Fruit fly (Drosophila melanogaster) whole organism, embryonic: ENCODE data around the gene PK2-R2.

Experiments
- Antp ChIP-seq: fragments of 200-800 bp; sonication (Bioruptor generic); optimal IDR thresholded peaks from 3 replicates; lab custom pipeline; 2016; ENCODE audit warnings: missing biosample characterization, missing genetic modification characterization
- CG10274 ChIP-seq: fragments of 200-800 bp; sonication (Bioruptor generic); optimal IDR thresholded peaks from 3 replicates; lab custom pipeline; 2017; ENCODE audit warnings: missing biosample characterization, mild to moderate bottlenecking, missing genetic modification characterization
- CG11398 ChIP-seq: fragments of 200-800 bp; sonication (Bioruptor generic); optimal IDR thresholded peaks from 2 replicates; lab custom pipeline; 2016; ENCODE audit warnings: missing biosample characterization, missing genetic modification characterization
- CG11456 ChIP-seq: fragments of 200-800 bp; sonication (Bioruptor generic); IDR thresholded peaks from 3 replicates; pipeline ENCODE4 v1.3.6; 2022; ENCODE audit warnings: missing biosample characterization, missing genetic modification characterization
- CG11696 ChIP-seq: fragments of 200-800 bp; sonication (Bioruptor generic); IDR thresholded peaks from 2 replicates; pipeline ENCODE4 v1.3.6; 2022; ENCODE audit warnings: missing biosample characterization, missing genetic modification characterization
- CG13894 ChIP-seq: fragments of 200-800 bp; sonication (Bioruptor generic); optimal IDR thresholded peaks from 3 replicates; lab custom pipeline; 2018; ENCODE audit warnings: missing biosample characterization, mild to moderate bottlenecking, missing genetic modification characterization, moderate library complexity
- CG15269 ChIP-seq: fragments of 200-800 bp; sonication (Bioruptor generic); optimal IDR thresholded peaks from 2 replicates; lab custom pipeline; 2018; ENCODE audit warnings: missing biosample characterization, mild to moderate bottlenecking, missing genetic modification characterization, moderate library complexity
- CG1602 ChIP-seq: fragments of 200-800 bp; sonication (Bioruptor generic); optimal IDR thresholded peaks from 3 replicates; lab custom pipeline; 2016; ENCODE audit warnings: missing biosample characterization, missing genetic modification characterization
- CG16779 ChIP-seq: fragments of 200-800 bp; sonication (Bioruptor generic); IDR thresholded peaks from 2 replicates; pipeline ENCODE4 v1.3.6; 2022; ENCODE audit warnings: missing biosample characterization, missing genetic modification characterization
- CG17612 ChIP-seq: fragments of 200-800 bp; sonication (Bioruptor generic); IDR thresholded peaks from 2 replicates; pipeline ENCODE4 v1.3.6; 2022; ENCODE audit warnings: missing biosample characterization, missing genetic modification characterization
- CG31224 ChIP-seq: fragments of 200-800 bp; sonication (Bioruptor generic); IDR thresholded peaks from 2 replicates; pipeline ENCODE4 v1.3.6; 2022; ENCODE audit warnings: missing biosample characterization, missing genetic modification characterization
- CG3163 ChIP-seq: fragments of 200-800 bp; sonication (Bioruptor generic); optimal IDR thresholded peaks from 3 replicates; lab custom pipeline; 2016; ENCODE audit warnings: missing biosample characterization, missing genetic modification characterization
- CG33213 ChIP-seq: fragments of 200-800 bp; sonication (Bioruptor generic); optimal IDR thresholded peaks from 3 replicates; lab custom pipeline; 2016; ENCODE audit warnings: missing biosample characterization, missing genetic modification characterization
- CG3726 ChIP-seq: fragments of 200-800 bp; sonication (Bioruptor generic); IDR thresholded peaks from 3 replicates; pipeline ENCODE4, ENCODE4 v1.3.6; 2022; ENCODE audit warnings: missing biosample characterization, missing genetic modification characterization
- CG6175 ChIP-seq: fragments of 200-800 bp; sonication (Bioruptor generic); IDR thresholded peaks from 3 replicates; pipeline ENCODE4 v1.3.6; 2022; ENCODE audit warnings: missing biosample characterization, missing genetic modification characterization
- CG8478 ChIP-seq: fragments of >200 bp; optimal IDR thresholded peaks from 2 replicates; lab custom pipeline; 2018
- Dbx ChIP-seq: fragments of 200-800 bp; sonication (Bioruptor generic); IDR thresholded peaks from 3 replicates; pipeline ENCODE4 v1.3.6; 2022; ENCODE audit warnings: missing biosample characterization, missing genetic modification characterization
- Dip3 ChIP-seq: fragments of 200-800 bp; sonication (Bioruptor generic); optimal IDR thresholded peaks from 3 replicates; lab custom pipeline; 2016; ENCODE audit warnings: missing biosample characterization, missing genetic modification characterization
- Doc2 ChIP-seq: fragments of 200-800 bp; sonication (Bioruptor generic); IDR thresholded peaks from 2 replicates; pipeline ENCODE4 v1.3.6; 2022; ENCODE audit warnings: missing biosample characterization, missing genetic modification characterization
- E2f2 ChIP-seq: fragments of 200-800 bp; sonication (Bioruptor generic); IDR thresholded peaks from 2 replicates; pipeline ENCODE4 v1.3.6; 2022; ENCODE audit warnings: missing biosample characterization, missing genetic modification characterization
- HLH54F ChIP-seq: fragments of 200-800 bp; sonication (Bioruptor generic); optimal IDR thresholded peaks from 3 replicates; lab custom pipeline; 2016; ENCODE audit warnings: missing biosample characterization, missing genetic modification characterization
- HmgD ChIP-seq: fragments of 200-800 bp; sonication (Bioruptor generic); optimal IDR thresholded peaks from 3 replicates; lab custom pipeline; 2016; ENCODE audit warnings: missing biosample characterization, missing genetic modification characterization
- Mes4 ChIP-seq: fragments of 200-800 bp; sonication (Bioruptor generic); optimal IDR thresholded peaks from 2 replicates; lab custom pipeline; 2016; ENCODE audit warnings: missing biosample characterization, missing genetic modification characterization
- NFAT ChIP-seq: fragments of 200-800 bp; sonication (Bioruptor generic); IDR thresholded peaks from 2 replicates; pipeline ENCODE4 v1.3.6; 2022; ENCODE audit warnings: missing biosample characterization, missing genetic modification characterization
- Oli ChIP-seq: fragments of 200-800 bp; sonication (Bioruptor generic); optimal IDR thresholded peaks from 2 replicates; lab custom pipeline; 2018; ENCODE audit warnings: missing biosample characterization, mild to moderate bottlenecking, missing genetic modification characterization, moderate library complexity
- PHDP ChIP-seq: fragments of 200-800 bp; sonication (Bioruptor generic); optimal IDR thresholded peaks from 3 replicates; lab custom pipeline; 2018; ENCODE audit warnings: missing biosample characterization, mild to moderate bottlenecking, missing genetic modification characterization, moderate library complexity
- Scr ChIP-seq: fragments of 200-800 bp; sonication (Bioruptor generic); IDR thresholded peaks from 2 replicates; pipeline ENCODE4 v1.3.6; 2022; ENCODE audit warnings: missing biosample characterization, missing genetic modification characterization; ENCODE audit not compliant: partially characterized antibody
- Sin3A ChIP-seq: fragments of >200 bp; optimal IDR thresholded peaks from 2 replicates; lab custom pipeline; 2018
- ab ChIP-seq: fragments of 200-800 bp; sonication (Bioruptor generic); optimal IDR thresholded peaks from 2 replicates; lab custom pipeline; 2016; ENCODE audit warnings: missing biosample characterization, missing genetic modification characterization
- amos ChIP-seq: fragments of 200-800 bp; sonication (Bioruptor generic); IDR thresholded peaks from 2 replicates; pipeline ENCODE4 v1.3.6; 2022; ENCODE audit warnings: missing biosample characterization, missing genetic modification characterization; ENCODE audit not compliant: partially characterized antibody
- cad ChIP-seq: fragments of >200 bp; optimal IDR thresholded peaks from 2 replicates; lab custom pipeline; 2017; ENCODE audit warnings: missing biosample characterization, missing genetic modification characterization
- cas ChIP-seq: fragments of 200-800 bp; sonication (Bioruptor generic); IDR thresholded peaks from 2 replicates; pipeline ENCODE4 v1.3.6; 2022; ENCODE audit warnings: missing biosample characterization, missing genetic modification characterization
- cwo ChIP-seq: fragments of 200-800 bp; sonication (Bioruptor generic); optimal IDR thresholded peaks from 3 replicates; lab custom pipeline; 2017; ENCODE audit warnings: missing biosample characterization, missing genetic modification characterization, mild to moderate bottlenecking, moderate library complexity, missing genetic modification reagents
- fd102C ChIP-seq: fragments of 200-800 bp; sonication (Bioruptor generic); optimal IDR thresholded peaks from 2 replicates; lab custom pipeline; 2018; ENCODE audit warnings: missing biosample characterization, mild to moderate bottlenecking, missing genetic modification characterization, moderate library complexity
- fru ChIP-seq: fragments of >200 bp; optimal IDR thresholded peaks from 2 replicates; lab custom pipeline; 2017
- ftz-f1 ChIP-seq: fragments of 200-800 bp; sonication (Bioruptor generic); optimal IDR thresholded peaks from 2 replicates; lab custom pipeline; 2016; ENCODE audit warnings: missing biosample characterization, missing genetic modification characterization
- hbn ChIP-seq: fragments of 200-800 bp; sonication (Bioruptor generic); IDR thresholded peaks from 2 replicates; pipeline ENCODE4 v1.3.6; 2022; ENCODE audit warnings: missing biosample characterization, missing genetic modification characterization; ENCODE audit not compliant: partially characterized antibody
- kah ChIP-seq: fragments of 200-800 bp; sonication (Bioruptor generic); optimal IDR thresholded peaks from 2 replicates; lab custom pipeline; 2018; ENCODE audit warnings: missing biosample characterization, mild to moderate bottlenecking, missing genetic modification characterization
- nerfin-2 ChIP-seq: fragments of 200-800 bp; sonication (Bioruptor generic); IDR thresholded peaks from 2 replicates; pipeline ENCODE4 v1.3.6; 2022; ENCODE audit warnings: missing biosample characterization, missing genetic modification characterization; ENCODE audit not compliant: partially characterized antibody
- pan ChIP-seq, 4 experiments: fragments of >200 bp in 3 of 4; fragments of 200-800 bp in 1 of 4; sonication (Bioruptor generic) in 1 of 4; optimal IDR thresholded peaks in 3 of 4; IDR thresholded peaks in 1 of 4; 2 replicates each; pipeline versions ENCODE4 v1.3.6 to Lab custom; 2017 to 2022; ENCODE audit warnings: missing biosample characterization in 2 of 4, missing genetic modification characterization in 2 of 4, mixed read lengths in 1 of 4
- pros ChIP-seq: fragments of 200-800 bp; sonication (Bioruptor generic); optimal IDR thresholded peaks from 3 replicates; lab custom pipeline; 2019; ENCODE audit warnings: missing biosample characterization, mild to moderate bottlenecking, missing genetic modification characterization, moderate library complexity
- slbo ChIP-seq: fragments of 200-800 bp; sonication (Bioruptor generic); IDR thresholded peaks from 2 replicates; pipeline ENCODE4 v1.3.6; 2022; ENCODE audit warnings: missing biosample characterization, missing genetic modification characterization
- stwl ChIP-seq: fragments of 200-800 bp; sonication (Bioruptor generic); optimal IDR thresholded peaks from 3 replicates; lab custom pipeline; 2018; ENCODE audit warnings: missing biosample characterization, mild to moderate bottlenecking, missing genetic modification characterization, moderate library complexity

The PK2-R2 gene

dm6 chr3R:13371840-13372680 is 38.1 kb upstream of the PK2-R2 start, which contains the start of the genes Lip3 and CG34309 (continued):
- no peak for TF ChIP-seq kah (GFP tag; lab: Kevin White, UChicago)
- no peak for TF ChIP-seq hbn (GFP tag; lab: Robert Waterston, UW)
- no peak for TF ChIP-seq CG1602 (GFP tag; lab: Kevin White, UChicago)
- no peak for TF ChIP-seq slbo (GFP tag; lab: Robert Waterston, UW)
- TF ChIP-seq fru (lab: Kevin White, UChicago): no peak

dm6 chr3R:13369348-13369747 is 35.4 kb upstream of the PK2-R2 start, which contains the start of gene CheA87a:
Gene CheA87a, plus strand, starts transcription at chr3R:13369648.
- TF ChIP-seq CG13894 (tag; lab: Kevin White, UChicago) (no peak), HmgD (no peak)

- TF ChIP-seq CG15269 (tag; lab: Kevin White, UChicago) (peak; percentile 74), CG3163 (GFP tag; lab: Kevin White, UChicago) (peak; percentile 30), CG11696 (GFP tag; lab: Robert Waterston, UW) (no peak), pan (optimal IDR thresholded peaks at IDR 0.05; lab: Kevin White, UChicago) (no peak), pan (GFP tag; optimal IDR thresholded peaks at IDR 0.05 in 1 of 2, IDR thresholded peaks at IDR 0.05 in 1 of 2) (peak in 1 of 2 experiments; percentile 64), NFAT (GFP tag; lab: Robert Waterston, UW) (peak; percentile 78), cas (GFP tag; lab: Robert Waterston, UW) (no peak), cad (GFP tag; lab: Kevin White, UChicago) (no peak), pros (GFP tag; lab: Kevin White, UChicago) (no peak), Oli (tag; lab: Kevin White, UChicago) (peak; percentile 77), CG17612 (GFP tag; lab: Robert Waterston, UW) (0 out of 2 replicates have a peak, but pooled peaks have one; percentile 10), CG11456 (GFP tag; lab: Robert Waterston, UW) (peak; percentile 77; the same call in 2 of the 3 replicates), cwo (GFP tag; lab: Kevin White, UChicago) (peak; percentile 59), CG13894 (tag; lab: Kevin White, UChicago) (peak; percentile 32), CG3726 (GFP tag; lab: Robert Waterston, UW) (no peak), CG10274 (GFP tag; lab: Kevin White, UChicago) (peak; percentile 29), Dbx (GFP tag; lab: Robert Waterston, UW) (peak; percentile 53; the same call in 2 of the 3 replicates), CG16779 (GFP tag; lab: Robert Waterston, UW) (no peak), ftz-f1 (GFP tag; lab: Kevin White, UChicago) (no peak), PHDP (peak; percentile 59), Mes4 (GFP tag; lab: Kevin White, UChicago) (no peak), Dip3 (GFP tag; lab: Kevin White, UChicago) (peak; percentile 47), nerfin-2 (GFP tag; lab: Robert Waterston, UW) (no peak), Sin3A (lab: Kevin White, UChicago) (no peak), CG6175 (GFP tag; lab: Robert Waterston, UW) (no peak), fd102C (no peak), Scr (GFP tag; lab: Robert Waterston, UW) (no peak), E2f2 (GFP tag; lab: Robert Waterston, UW) (peak; percentile 17; the same call in 1 of the 2 replicates), Antp (GFP tag; lab: Kevin White, UChicago) (peak; percentile 61), CG8478 (lab: Kevin White, UChicago) (no peak), HLH54F (GFP tag; lab: Kevin White, UChicago) (peak; percentile 76), CG33213 (GFP tag; lab: Kevin White, UChicago) (peak; percentile 37), stwl (tag; lab: Kevin White, UChicago) (peak; percentile 85), amos (no peak), CG31224 (GFP tag; lab: Robert Waterston, UW) (no peak; the same call in 1 of the 2 replicates), Doc2 (GFP tag; lab: Robert Waterston, UW) (no peak), CG11398 (peak; percentile 45), ab (no peak)
These were observed 32.9 kb upstream of the PK2-R2 start, which contains the start of gene Elp6 for dm6 chr3R:13366561-13367518. Gene Elp6, minus strand, starts transcription at chr3R:13366910.
